Worm (Caenorhabditis elegans) whole organism, midembryonic: ENCODE results near the gene dot-1.5.

Source experiments
- T22C8.4 ChIP-seq: fragments of 200-800 bp; sonication (Bioruptor generic); IDR thresholded peaks from 2 replicates; pipeline ENCODE4 v1.3.6; 2022; ENCODE audit warnings: missing genetic modification characterization, missing compliant biosample characterization
- cog-1 ChIP-seq: sonication (generic microtip); optimal IDR thresholded peaks from 2 replicates; lab custom pipeline; 2016; ENCODE audit warnings: missing genetic modification characterization, missing compliant biosample characterization
- flt-1 ChIP-seq: fragments of 200-800 bp; sonication (Bioruptor generic); IDR thresholded peaks from 2 replicates; pipeline ENCODE4 v1.3.6; 2022; ENCODE audit warnings: missing genetic modification characterization, missing compliant biosample characterization
- klf-2 ChIP-seq: fragments of 200-800 bp; sonication (Bioruptor generic); conservative IDR thresholded peaks from 2 replicates; pipeline ENCODE4 v1.3.6; 2022; ENCODE audit warnings: missing genetic modification reagents, missing genetic modification characterization, missing compliant biosample characterization
- med-1 ChIP-seq: sonication (generic microtip); optimal IDR thresholded peaks from 2 replicates; lab custom pipeline; 2017; ENCODE audit warnings: missing genetic modification characterization, mild to moderate bottlenecking, missing compliant biosample characterization, antibody characterized with exemption, missing genetic modification reagents; ENCODE audit not compliant: insufficient read depth
- ref-1 ChIP-seq: fragments of 200-800 bp; sonication (Bioruptor generic); conservative IDR thresholded peaks from 2 replicates; pipeline ENCODE4 v1.3.6; 2022; ENCODE audit warnings: missing genetic modification reagents, missing genetic modification characterization, missing compliant biosample characterization
- tab-1 ChIP-seq: fragments of 200-800 bp; sonication (Bioruptor generic); IDR thresholded peaks from 2 replicates; pipeline ENCODE4 v1.3.6; 2022; ENCODE audit warnings: missing genetic modification characterization, missing compliant biosample characterization
- ztf-23 ChIP-seq: fragments of 200-800 bp; sonication (Bioruptor generic); IDR thresholded peaks from 2 replicates; pipeline ENCODE4 v1.3.6; 2022; ENCODE audit warnings: missing genetic modification reagents, missing genetic modification characterization, missing compliant biosample characterization
- ztf-29 ChIP-seq: fragments of 200-800 bp; sonication (Bioruptor generic); IDR thresholded peaks from 2 replicates; pipeline ENCODE4 v1.3.6; 2022; ENCODE audit warnings: missing genetic modification reagents, missing genetic modification characterization, missing compliant biosample characterization

ce11 chrX:1959063-1959462, 41.8 kb downstream of the dot-1.5 start:
- TF ChIP-seq cog-1 (tag; lab: Kevin White, UChicago) (no peak), med-1 (no peak), tab-1 (GFP tag; lab: Robert Waterston, UW) (no peak), ref-1 (no peak), T22C8.4 (GFP tag; lab: Robert Waterston, UW) (no peak), flt-1 (no peak), ztf-29 (no peak), ztf-23 (GFP tag; lab: Robert Waterston, UW) (no peak), klf-2 (GFP tag; lab: Robert Waterston, UW) (no peak)
